Fruit fly (Drosophila melanogaster) whole organism: ENCODE results near the gene Dnaaf6.

Experiments used
- pan ChIP-seq: fragments of >200 bp; optimal IDR thresholded peaks from 2 replicates; lab custom pipeline; 2017
- usp ChIP-seq: fragments of >200 bp; optimal IDR thresholded peaks from 2 replicates; lab custom pipeline; 2017; ENCODE audit warnings: missing biosample characterization, missing genetic modification characterization, mixed read lengths

DNA sequence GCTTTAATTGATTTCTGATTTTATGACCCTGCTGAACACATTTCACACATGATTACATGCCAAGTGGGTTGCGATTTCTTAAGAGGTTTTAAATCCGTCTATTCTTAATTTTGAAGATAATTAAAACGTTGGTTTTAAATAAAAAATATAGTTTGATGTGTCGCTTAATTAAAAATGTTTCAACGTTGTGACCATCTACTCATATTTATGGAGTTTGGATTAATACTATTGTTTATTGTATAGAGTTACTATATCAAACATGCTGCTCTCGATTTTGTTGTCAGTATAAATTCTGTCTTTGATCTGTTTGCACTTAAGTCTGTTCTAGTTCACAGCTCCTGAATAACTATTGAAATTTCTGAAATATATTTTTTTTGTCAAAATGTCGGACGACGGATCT lies 6.5 kb downstream of the Dnaaf6 start, which contains the start of gene gdrd:
- no peak for TF ChIP-seq usp (GFP tag; lab: Kevin White, UChicago)
- TF ChIP-seq pan (lab: Kevin White, UChicago), result no peak
